Worm (Caenorhabditis elegans): Measurements from ENCODE around the gene W04E12.2.

The W04E12.2 gene

ce11 chrV:19722881-19723280, 18.1 kb downstream of the W04E12.2 start (continued):
- TF ChIP-seq elt-4 (tag; optimal IDR thresholded peaks at IDR 0.05) (no peak), lim-6 (tag; optimal IDR thresholded peaks at IDR 0.05) (no peak), pag-3 (tag; optimal IDR thresholded peaks at IDR 0.05; ENCODE audit: borderline replicate concordance) (peak; percentile 23), mec-3 (tag; optimal IDR thresholded peaks at IDR 0.05; ENCODE audit: borderline replicate concordance) (no peak), ceh-6 (GFP tag; optimal IDR thresholded peaks at IDR 0.05) (peak; percentile 72), odd-2 (tag; optimal IDR thresholded peaks at IDR 0.05) (no peak), hlh-8 (tag; optimal IDR thresholded peaks at IDR 0.05) (no peak), nhr-232 (tag; optimal IDR thresholded peaks at IDR 0.05) (peak; percentile 55), hlh-13 (GFP tag; optimal IDR thresholded peaks at IDR 0.05) (no peak), ama-1 (optimal IDR thresholded peaks at IDR 0.05) (no peak), ceh-31 (tag; optimal IDR thresholded peaks at IDR 0.05) (no peak), ceh-30 (tag; optimal IDR thresholded peaks at IDR 0.05) (no peak), pros-1 (tag; optimal IDR thresholded peaks at IDR 0.05) (no peak), ceh-9 (tag; optimal IDR thresholded peaks at IDR 0.05) (no peak), unc-42 (tag; optimal IDR thresholded peaks at IDR 0.05) (peak; percentile 19), unc-55 (GFP tag; optimal IDR thresholded peaks at IDR 0.05) (no peak), ztf-16 (tag; optimal IDR thresholded peaks at IDR 0.05) (peak; percentile 16), ceh-34 (tag; optimal IDR thresholded peaks at IDR 0.05) (peak; percentile 58), che-1 (tag; optimal IDR thresholded peaks at IDR 0.05) (peak; percentile 52), unc-3 (GFP tag; conservative IDR thresholded peaks at IDR 0.05) (peak; percentile 52; the same call in 1 of the 2 replicates), unc-3 (tag; optimal IDR thresholded peaks at IDR 0.05) (peak; percentile 78), ceh-48 (tag; optimal IDR thresholded peaks at IDR 0.05) (peak; percentile 36), nfya-1 (tag; optimal IDR thresholded peaks at IDR 0.05) (peak; percentile 43), ceh-24 (tag; optimal IDR thresholded peaks at IDR 0.05) (peak; percentile 16), ahr-1 (tag; optimal IDR thresholded peaks at IDR 0.05) (no peak), ceh-18 (tag; optimal IDR thresholded peaks at IDR 0.05) (no peak), lin-11 (tag; optimal IDR thresholded peaks at IDR 0.05) (peak; percentile 48), F13H6.1 (tag; optimal IDR thresholded peaks at IDR 0.05) (no peak), ets-4 (tag; optimal IDR thresholded peaks at IDR 0.05) (no peak), madf-2 (tag; optimal IDR thresholded peaks at IDR 0.05) (peak; percentile 18), fkh-10 (GFP tag; optimal IDR thresholded peaks at IDR 0.05) (no peak), rnt-1 (tag; optimal IDR thresholded peaks at IDR 0.05) (no peak), fax-1 (tag; optimal IDR thresholded peaks at IDR 0.05) (no peak), hlh-6 (tag; optimal IDR thresholded peaks at IDR 0.05) (peak; percentile 63), ttx-3 (tag; optimal IDR thresholded peaks at IDR 0.05) (peak; percentile 45), fkh-6 (tag; optimal IDR thresholded peaks at IDR 0.05) (peak; percentile 19), gmeb-2 (tag; optimal IDR thresholded peaks at IDR 0.05) (peak; percentile 66), ceh-14 (tag; optimal IDR thresholded peaks at IDR 0.05) (peak; percentile 22), sox-2 (GFP tag; IDR thresholded peaks at IDR 0.05) (peak; percentile 51), Y22D7AL.16 (tag; optimal IDR thresholded peaks at IDR 0.05) (peak; percentile 47)

ce11 chrV:19719253-19719652, 21.7 kb downstream of the W04E12.2 start, which contains the start of gene Y116F11A.6:
TSS of gene Y116F11A.6 (plus strand) at chrV:19719553.
- TF ChIP-seq elt-2 (tag; optimal IDR thresholded peaks at IDR 0.05) (no peak), ceh-18 (tag; optimal IDR thresholded peaks at IDR 0.05) (no peak), nhr-232 (tag; optimal IDR thresholded peaks at IDR 0.05) (no peak), K09A11.1 (tag; optimal IDR thresholded peaks at IDR 0.05; ENCODE audit: insufficient read depth) (no peak), hlh-30 (tag; optimal IDR thresholded peaks at IDR 0.05; ENCODE audit: insufficient read depth) (no peak), pha-4 (tag; optimal IDR thresholded peaks at IDR 0.05) (no peak), T23F11.4 (GFP tag; optimal IDR thresholded peaks at IDR 0.05) (no peak), tbx-7 (tag; optimal IDR thresholded peaks at IDR 0.05) (no peak), eyg-1 (tag; optimal IDR thresholded peaks at IDR 0.05) (no peak), unc-55 (GFP tag; optimal IDR thresholded peaks at IDR 0.05) (no peak), hlh-6 (tag; optimal IDR thresholded peaks at IDR 0.05) (no peak), odd-2 (tag; optimal IDR thresholded peaks at IDR 0.05) (no peak), unc-86 (tag; optimal IDR thresholded peaks at IDR 0.05) (no peak), nfya-1 (tag; optimal IDR thresholded peaks at IDR 0.05) (no peak), pros-1 (tag; optimal IDR thresholded peaks at IDR 0.05) (no peak), ceh-45 (GFP tag; IDR thresholded peaks at IDR 0.05) (no peak), hlh-13 (GFP tag; optimal IDR thresholded peaks at IDR 0.05) (no peak), madf-2 (tag; optimal IDR thresholded peaks at IDR 0.05) (no peak), ceh-30 (tag; optimal IDR thresholded peaks at IDR 0.05) (no peak), ceh-6 (GFP tag; optimal IDR thresholded peaks at IDR 0.05) (no peak)
